Worm (Caenorhabditis elegans) whole organism, young adult: ENCODE data around the gene D1005.4.

Source experiments
- B0019.2 ChIP-seq: fragments of 200-800 bp; sonication (Bioruptor generic); conservative IDR thresholded peaks from 2 replicates; pipeline ENCODE4 v1.3.6; 2022; ENCODE audit warnings: missing genetic modification reagents, missing genetic modification characterization, missing compliant biosample characterization
- F10E7.11 ChIP-seq: sonication (generic microtip); optimal IDR thresholded peaks from 2 replicates; lab custom pipeline; 2017; ENCODE audit warnings: mild to moderate bottlenecking, missing genetic modification characterization, moderate library complexity, missing compliant biosample characterization
- F37B4.10 ChIP-seq: fragments of 200-800 bp; sonication (Bioruptor generic); IDR thresholded peaks from 2 replicates; pipeline ENCODE4 v1.3.6; 2022; ENCODE audit warnings: missing genetic modification characterization, missing compliant biosample characterization
- K11D2.4 ChIP-seq: fragments of 200-800 bp; sonication (Bioruptor generic); IDR thresholded peaks from 2 replicates; pipeline ENCODE4 v1.3.6; 2022; ENCODE audit warnings: missing genetic modification reagents, missing genetic modification characterization, missing compliant biosample characterization
- Y53F4B.3 ChIP-seq: fragments of 200-800 bp; sonication (Bioruptor generic); IDR thresholded peaks from 2 replicates; pipeline ENCODE4 v1.3.6; 2022; ENCODE audit warnings: missing genetic modification reagents, missing genetic modification characterization, missing compliant biosample characterization
- Y53G8AR.9 ChIP-seq: fragments of 200-800 bp; sonication (Bioruptor generic); conservative IDR thresholded peaks from 2 replicates; pipeline ENCODE4 v1.3.6; 2022; ENCODE audit warnings: missing genetic modification reagents, missing genetic modification characterization, missing compliant biosample characterization
- Y79H2A.3 ChIP-seq: fragments of 200-800 bp; sonication (Bioruptor generic); conservative IDR thresholded peaks from 2 replicates; pipeline ENCODE4 v1.3.6; 2022; ENCODE audit warnings: missing genetic modification reagents, missing genetic modification characterization, missing compliant biosample characterization
- ZK185.1 ChIP-seq: sonication (generic microtip); optimal IDR thresholded peaks from 2 replicates; lab custom pipeline; 2016; ENCODE audit warnings: mild to moderate bottlenecking, missing genetic modification characterization, missing compliant biosample characterization; ENCODE audit not compliant: poor library complexity, severe bottlenecking
- athp-1 ChIP-seq: sonication (generic microtip); optimal IDR thresholded peaks from 2 replicates; lab custom pipeline; 2017; ENCODE audit warnings: mild to moderate bottlenecking, missing genetic modification characterization, missing compliant biosample characterization
- bed-2 ChIP-seq: fragments of 200-800 bp; sonication (Bioruptor generic); IDR thresholded peaks from 2 replicates; pipeline ENCODE4 v1.3.6; 2022; ENCODE audit warnings: missing genetic modification reagents, missing genetic modification characterization, missing compliant biosample characterization
- cebp-1 ChIP-seq, 2 experiments: fragments of 200-800 bp in 1 of 2; sonication (Bioruptor generic) in 1 of 2; sonication (generic microtip) in 1 of 2; IDR thresholded peaks in 1 of 2; optimal IDR thresholded peaks in 1 of 2; 2 replicates each; pipeline versions ENCODE4 v1.3.6 to Lab custom; 2017 to 2022; ENCODE audit warnings: missing compliant biosample characterization in 2 of 2, missing genetic modification characterization in 2 of 2, mild to moderate bottlenecking in 1 of 2, missing genetic modification reagents in 1 of 2, moderate library complexity in 1 of 2
- cebp-2 ChIP-seq: fragments of 200-800 bp; sonication (Bioruptor generic); IDR thresholded peaks from 2 replicates; pipeline ENCODE4 v1.3.6; 2022; ENCODE audit warnings: missing genetic modification characterization, missing compliant biosample characterization
- ceh-58 ChIP-seq: fragments of 200-800 bp; sonication (Bioruptor generic); IDR thresholded peaks from 2 replicates; pipeline ENCODE4 v1.3.6; 2022; ENCODE audit warnings: missing genetic modification characterization, missing compliant biosample characterization
- ceh-79 ChIP-seq: sonication (generic microtip); optimal IDR thresholded peaks from 2 replicates; lab custom pipeline; 2017; ENCODE audit warnings: mild to moderate bottlenecking, missing genetic modification characterization, missing compliant biosample characterization
- chd-7 ChIP-seq: sonication (generic microtip); optimal IDR thresholded peaks from 2 replicates; lab custom pipeline; 2016; ENCODE audit warnings: mild to moderate bottlenecking, missing genetic modification characterization, moderate library complexity, missing compliant biosample characterization
- dox-1 ChIP-seq: fragments of 200-800 bp; sonication (Bioruptor generic); IDR thresholded peaks from 2 replicates; pipeline ENCODE4 v1.3.6; 2022; ENCODE audit warnings: missing genetic modification reagents, missing genetic modification characterization, missing compliant biosample characterization
- efl-1 ChIP-seq: fragments of 150-350 bp; optimal IDR thresholded peaks from 2 replicates; lab custom pipeline; 2014; ENCODE audit warnings: missing biosample characterization, missing genetic modification reagents, missing genetic modification characterization
- egl-18 ChIP-seq: fragments of 200-800 bp; sonication (Bioruptor generic); IDR thresholded peaks from 2 replicates; pipeline ENCODE4 v1.3.6; 2022; ENCODE audit warnings: missing genetic modification reagents, missing genetic modification characterization, missing compliant biosample characterization
- egl-44 ChIP-seq: fragments of 200-800 bp; sonication (Bioruptor generic); IDR thresholded peaks from 2 replicates; pipeline ENCODE4 v1.3.6; 2022; ENCODE audit warnings: missing genetic modification reagents, missing genetic modification characterization, missing compliant biosample characterization
- egrh-3 ChIP-seq: fragments of 200-800 bp; sonication (Bioruptor generic); IDR thresholded peaks from 2 replicates; pipeline ENCODE4 v1.3.6; 2022; ENCODE audit warnings: missing genetic modification reagents, missing genetic modification characterization, missing compliant biosample characterization
- gei-17 ChIP-seq: fragments of 200-800 bp; sonication (Bioruptor generic); optimal IDR thresholded peaks from 2 replicates; lab custom pipeline; 2018; ENCODE audit warnings: mild to moderate bottlenecking, missing genetic modification characterization, missing compliant biosample characterization
- him-1 ChIP-seq: sonication (generic microtip); optimal IDR thresholded peaks from 2 replicates; lab custom pipeline; 2016; ENCODE audit warnings: missing genotype, missing genetic modification reagents, missing genetic modification characterization, missing compliant biosample characterization
- lag-1 ChIP-seq: fragments of 200-800 bp; sonication (Bioruptor generic); IDR thresholded peaks from 2 replicates; pipeline ENCODE4 v1.3.6; 2022; ENCODE audit warnings: missing genetic modification reagents, missing genetic modification characterization, missing compliant biosample characterization
- let-526 ChIP-seq: fragments of 200-800 bp; sonication (Bioruptor generic); IDR thresholded peaks from 2 replicates; pipeline ENCODE4 v1.3.6; 2022; ENCODE audit warnings: missing genetic modification reagents, missing genetic modification characterization, missing compliant biosample characterization
- let-607 ChIP-seq, 2 experiments: fragments of 200-800 bp in 1 of 2; sonication (Bioruptor generic) in 1 of 2; sonication (generic microtip) in 1 of 2; optimal IDR thresholded peaks; 2 replicates each; lab custom pipeline; 2016 to 2018; ENCODE audit warnings: mild to moderate bottlenecking in 2 of 2, missing compliant biosample characterization in 2 of 2, missing genetic modification characterization in 2 of 2, moderate library complexity in 2 of 2, missing genotype in 1 of 2
- lin-35 ChIP-seq, 3 experiments: fragments of 150-350 bp in 2 of 3; sonication (generic microtip) in 1 of 3; optimal IDR thresholded peaks; 2 replicates each; lab custom pipeline; 2014 to 2018; ENCODE audit warnings: missing biosample characterization in 3 of 3, missing genetic modification characterization in 3 of 3, missing genetic modification reagents in 3 of 3
- lir-1 ChIP-seq: fragments of 200-800 bp; sonication (Bioruptor generic); conservative IDR thresholded peaks from 2 replicates; pipeline ENCODE4 v1.3.6; 2022; ENCODE audit warnings: missing genetic modification reagents, missing genetic modification characterization, missing compliant biosample characterization
- lsy-27 ChIP-seq: sonication (generic microtip); optimal IDR thresholded peaks from 2 replicates; lab custom pipeline; 2017; ENCODE audit warnings: missing genetic modification characterization, mild to moderate bottlenecking, missing compliant biosample characterization, antibody characterized with exemption, missing genotype, borderline replicate concordance; ENCODE audit not compliant: insufficient read depth
- mes-4 ChIP-seq: sonication (generic microtip); optimal IDR thresholded peaks from 2 replicates; lab custom pipeline; 2016; ENCODE audit warnings: missing genotype, missing genetic modification characterization, missing compliant biosample characterization
- mxl-1 ChIP-seq: sonication (generic microtip); optimal IDR thresholded peaks from 2 replicates; lab custom pipeline; 2016; ENCODE audit warnings: missing genetic modification characterization, missing compliant biosample characterization
- nfya-1 ChIP-seq: sonication (generic microtip); optimal IDR thresholded peaks from 2 replicates; lab custom pipeline; 2017; ENCODE audit warnings: antibody characterized with exemption, missing compliant biosample characterization, missing genetic modification characterization, borderline replicate concordance; ENCODE audit not compliant: insufficient read depth
- rcor-1 ChIP-seq: fragments of 200-800 bp; sonication (Bioruptor generic); IDR thresholded peaks from 2 replicates; pipeline ENCODE4 v1.3.6; 2022; ENCODE audit warnings: missing genetic modification reagents, missing genetic modification characterization, missing compliant biosample characterization
- sdz-38 ChIP-seq: sonication (generic microtip); optimal IDR thresholded peaks from 2 replicates; lab custom pipeline; 2016; ENCODE audit warnings: missing genotype, missing genetic modification characterization, missing compliant biosample characterization
- sea-2 ChIP-seq: fragments of 200-800 bp; sonication (Bioruptor generic); IDR thresholded peaks from 2 replicates; pipeline ENCODE4 v1.3.6; 2022; ENCODE audit warnings: missing genetic modification characterization, missing compliant biosample characterization
- snpc-1.1 ChIP-seq: sonication (generic microtip); optimal IDR thresholded peaks from 2 replicates; lab custom pipeline; 2017; ENCODE audit warnings: missing genetic modification characterization, mild to moderate bottlenecking, missing compliant biosample characterization, antibody characterized with exemption, moderate library complexity, missing genotype, missing genetic modification reagents; ENCODE audit not compliant: insufficient read depth
- sptf-2 ChIP-seq: fragments of 200-800 bp; sonication (Bioruptor generic); optimal IDR thresholded peaks from 2 replicates; lab custom pipeline; 2018; ENCODE audit warnings: mild to moderate bottlenecking, missing genetic modification characterization, missing compliant biosample characterization
- tbx-9 ChIP-seq: sonication (generic microtip); optimal IDR thresholded peaks from 2 replicates; lab custom pipeline; 2016; ENCODE audit warnings: borderline replicate concordance, missing genetic modification characterization, inconsistent platforms, missing compliant biosample characterization
- unc-130 ChIP-seq: sonication (generic microtip); optimal IDR thresholded peaks from 2 replicates; lab custom pipeline; 2016; ENCODE audit warnings: missing genetic modification reagents, missing genetic modification characterization, missing compliant biosample characterization
- unc-62 ChIP-seq: fragments of 150-350 bp; optimal IDR thresholded peaks from 2 replicates; lab custom pipeline; 2014; ENCODE audit warnings: missing biosample characterization, missing genetic modification reagents, missing genetic modification characterization
- zfh-2 ChIP-seq: fragments of 200-800 bp; sonication (Bioruptor generic); conservative IDR thresholded peaks from 2 replicates; pipeline ENCODE4 v1.3.6; 2022; ENCODE audit warnings: missing genetic modification reagents, missing genetic modification characterization, missing compliant biosample characterization
- ztf-26 ChIP-seq: sonication (generic microtip); optimal IDR thresholded peaks from 2 replicates; lab custom pipeline; 2017; ENCODE audit warnings: missing genetic modification characterization, missing compliant biosample characterization
- ztf-28 ChIP-seq: fragments of 200-800 bp; sonication (Bioruptor generic); IDR thresholded peaks from 2 replicates; pipeline ENCODE4 v1.3.6; 2022; ENCODE audit warnings: missing genetic modification reagents, missing genetic modification characterization, missing compliant biosample characterization

Gene D1005.4

DNA sequence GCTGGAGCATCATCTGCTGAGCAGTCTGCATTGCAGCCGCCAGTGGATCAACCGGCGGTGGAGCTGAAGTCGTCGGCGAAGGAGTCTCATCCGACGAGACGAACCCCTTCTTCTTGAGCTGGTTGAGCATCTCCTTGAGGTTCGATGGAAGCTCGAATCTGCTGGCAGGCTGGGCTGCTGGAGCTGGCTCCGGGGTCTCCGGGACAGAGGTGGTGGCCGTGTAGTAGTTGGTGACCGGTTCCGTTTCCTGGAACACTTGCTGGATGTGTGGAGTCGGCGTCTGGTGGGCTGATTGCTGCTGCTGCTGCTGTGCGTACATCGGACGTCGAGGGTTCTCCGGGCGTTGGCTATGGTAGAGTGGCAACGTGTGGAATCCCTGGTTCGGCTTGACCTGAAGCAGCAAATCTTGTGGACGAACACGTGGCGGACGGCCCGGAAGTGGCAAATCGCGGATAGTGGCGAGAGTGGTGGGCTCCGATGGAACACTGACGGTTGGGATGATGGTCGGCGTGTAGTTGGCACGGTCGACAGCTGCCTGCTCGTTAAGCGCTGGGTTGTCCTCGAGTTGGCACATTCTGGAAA, 43.9 kb downstream of the D1005.4 start:
- TF ChIP-seq F37B4.10 (GFP tag; lab: Robert Waterston, UW) (no peak), egrh-3 (peak; percentile 79; the same call in 1 of the 2 replicates), zfh-2 (peak; percentile 79), sptf-2 (GFP tag; lab: Kevin White, UChicago) (no peak), egl-18 (GFP tag; lab: Robert Waterston, UW) (no peak), lag-1 (GFP tag; lab: Robert Waterston, UW) (no peak)

DNA sequence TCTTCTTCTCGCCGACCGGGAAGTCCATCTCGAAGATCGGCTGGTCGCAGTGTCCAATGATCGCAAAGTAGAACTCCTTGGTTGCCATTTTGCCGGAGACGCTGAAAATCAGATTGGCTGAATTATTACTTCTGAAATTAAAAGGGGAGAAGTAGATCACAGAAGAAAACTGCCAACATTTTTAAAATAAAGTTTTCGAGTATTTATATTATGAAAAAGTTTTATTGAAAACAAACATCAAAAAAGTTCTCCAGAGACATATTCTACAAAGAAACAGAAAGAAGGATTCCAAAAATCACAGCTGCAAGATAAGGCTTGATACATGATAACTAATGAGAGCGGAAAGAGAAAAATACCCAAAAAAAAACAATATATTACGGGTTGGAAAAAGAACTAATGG, 45.5 kb downstream of the D1005.4 start, which contains the start of gene sedl-1:
Gene sedl-1 (minus strand): TSS at position 101 of the 400 bp plus-strand sequence.
- TF ChIP-seq let-526 (GFP tag; lab: Robert Waterston, UW) (no peak), nfya-1 (tag; lab: Kevin White, UChicago) (no peak), sea-2 (GFP tag; lab: Robert Waterston, UW) (no peak), mes-4 (tag; lab: Kevin White, UChicago) (no peak), F37B4.10 (GFP tag; lab: Robert Waterston, UW) (no peak), rcor-1 (GFP tag; lab: Robert Waterston, UW) (no peak), ztf-28 (GFP tag; lab: Robert Waterston, UW) (no peak), tbx-9 (tag; lab: Kevin White, UChicago) (no peak), Y79H2A.3 (no peak), B0019.2 (GFP tag; lab: Robert Waterston, UW) (no peak), ztf-26 (tag; lab: Kevin White, UChicago) (no peak), sdz-38 (tag; lab: Kevin White, UChicago) (no peak), F10E7.11 (tag; lab: Kevin White, UChicago) (no peak), egrh-3 (no peak), Y53G8AR.9 (GFP tag; lab: Robert Waterston, UW) (no peak), egl-18 (GFP tag; lab: Robert Waterston, UW) (no peak), mxl-1 (no peak), unc-130 (GFP tag; lab: Kevin White, UChicago) (no peak)
- TF ChIP-seq, all 124 proteins: peak for 0

DNA sequence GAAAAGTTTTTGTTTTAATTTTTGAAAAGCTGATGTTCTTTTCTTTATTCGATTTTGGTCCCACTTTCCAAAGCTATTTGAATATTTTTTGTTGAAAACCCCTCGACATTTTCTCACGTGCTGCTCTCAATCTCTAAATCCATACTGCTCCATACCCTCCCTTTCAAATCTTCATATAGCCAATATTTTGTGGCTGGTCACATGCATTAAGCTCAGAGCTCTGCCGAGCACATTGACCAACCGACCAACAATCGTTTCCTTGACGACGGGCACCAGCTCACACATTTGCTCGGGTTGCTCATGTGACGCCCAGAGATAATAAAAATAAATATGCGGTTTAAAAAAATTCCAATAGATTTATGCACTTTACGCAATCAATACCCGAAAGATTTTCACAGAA, 46.7 kb downstream of the D1005.4 start:
- TF ChIP-seq dox-1 (GFP tag; lab: Robert Waterston, UW) = 0 out of 2 replicates have a peak, but pooled peaks have one; percentile 8
- no peak for TF ChIP-seq cebp-1 (GFP tag; IDR thresholded peaks at IDR 0.05; lab: Robert Waterston, UW)
- peak; percentile 24 for TF ChIP-seq cebp-1 (tag; optimal IDR thresholded peaks at IDR 0.05; lab: Kevin White, UChicago)
- peak in 1 of 3 experiments; percentile 25 for TF ChIP-seq lin-35 (GFP tag; optimal IDR thresholded peaks at IDR 0.05; lab: Kevin White, UChicago)
- no peak for TF ChIP-seq unc-62 (GFP tag; lab: Kevin White, UChicago)
- TF ChIP-seq lir-1 (GFP tag; lab: Robert Waterston, UW) = no peak
- no peak for TF ChIP-seq Y53F4B.3 (GFP tag; lab: Robert Waterston, UW)
- TF ChIP-seq snpc-1.1 (tag; lab: Kevin White, UChicago) = no peak
- TF ChIP-seq, all 124 proteins: peak for 3

DNA sequence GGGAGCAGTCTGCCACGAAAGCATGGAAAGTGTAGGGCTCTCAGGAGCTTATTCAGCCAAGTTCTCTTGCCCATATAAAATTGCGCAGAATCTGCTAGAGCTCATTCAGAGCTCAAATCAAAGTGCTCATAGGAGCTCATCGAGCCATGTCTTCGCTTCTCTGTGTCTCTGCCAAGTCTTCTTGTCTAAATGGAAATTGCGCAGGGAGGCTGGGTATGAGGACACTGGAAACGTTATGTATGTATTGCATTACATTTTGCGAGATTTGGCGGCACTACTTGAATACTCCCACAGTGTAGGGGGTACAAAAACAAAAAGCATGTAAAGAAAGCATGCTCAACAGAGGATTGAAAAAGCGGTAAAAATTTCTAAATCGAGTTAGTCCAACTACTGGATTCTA, 48.5 kb downstream of the D1005.4 start:
- TF ChIP-seq let-607 (tag; optimal IDR thresholded peaks at IDR 0.05; lab: Kevin White, UChicago) = no peak
- no peak for TF ChIP-seq him-1
- no peak for TF ChIP-seq athp-1 (tag; lab: Kevin White, UChicago)
- TF ChIP-seq ceh-79 (tag; lab: Kevin White, UChicago) = no peak
- no peak for TF ChIP-seq efl-1 (GFP tag; lab: Kevin White, UChicago)
- no peak for TF ChIP-seq cebp-2 (GFP tag; lab: Robert Waterston, UW)
- TF ChIP-seq chd-7 (tag; lab: Kevin White, UChicago) = no peak
- TF ChIP-seq ZK185.1 = peak; percentile 8
- no peak for TF ChIP-seq lsy-27
- no peak for TF ChIP-seq ceh-58 (GFP tag; lab: Robert Waterston, UW)
- no peak for TF ChIP-seq K11D2.4 (GFP tag; lab: Robert Waterston, UW)
- TF ChIP-seq ztf-28 (GFP tag; lab: Robert Waterston, UW) = no peak
- TF ChIP-seq rcor-1 (GFP tag; lab: Robert Waterston, UW) = no peak
- no peak for TF ChIP-seq bed-2 (GFP tag; lab: Robert Waterston, UW)
- 0 out of 2 replicates have a peak, but pooled peaks have one; percentile 23 for TF ChIP-seq egl-44 (GFP tag; lab: Robert Waterston, UW)
- peak; percentile 59 for TF ChIP-seq gei-17
